Fruit fly (Drosophila melanogaster): ENCODE data around the gene Spag1.

Gene Spag1

DNA sequence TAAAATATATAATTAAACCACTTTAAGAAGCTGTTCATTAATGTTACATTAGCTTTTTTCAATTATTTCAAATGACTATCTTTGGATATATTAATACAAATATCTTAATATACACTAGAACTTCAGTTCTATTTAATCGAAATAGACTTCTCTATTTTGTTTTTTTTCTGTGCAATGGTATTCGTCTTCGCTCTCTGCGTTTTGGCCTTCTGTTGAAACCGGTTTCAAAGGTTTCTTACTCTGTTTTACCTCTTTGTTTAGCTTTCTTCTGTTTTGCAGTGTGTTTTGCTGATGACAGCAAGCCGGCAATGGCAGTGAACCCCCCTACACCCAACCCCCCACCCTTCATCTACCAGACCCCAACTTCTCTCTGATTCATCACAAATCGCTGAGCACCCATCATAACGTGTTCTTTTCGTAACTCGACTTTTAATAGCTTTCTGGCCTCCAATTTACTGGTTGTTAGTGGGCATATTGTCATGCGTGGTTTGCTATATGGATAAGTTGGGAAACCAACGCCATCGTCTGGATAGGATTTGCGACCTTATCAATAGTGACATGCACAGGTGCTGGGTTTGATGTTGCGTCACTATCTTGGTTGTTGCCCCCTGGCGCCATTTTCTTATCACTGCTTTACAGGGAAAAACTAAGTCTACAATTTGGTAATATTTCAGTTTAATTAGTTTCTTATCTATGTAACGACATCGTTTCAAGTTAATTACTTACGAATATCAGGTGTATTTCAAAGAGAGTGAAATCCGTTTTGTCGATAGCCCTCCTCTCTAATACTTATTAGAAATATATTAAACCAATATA, 21.4 kb downstream of the Spag1 start (continued):
- no peak for TF ChIP-seq sna (GFP tag; IDR thresholded peaks at IDR 0.05; ENCODE audit: partially characterized antibody)
- TF ChIP-seq CG6254 (GFP tag; optimal IDR thresholded peaks at IDR 0.05): no peak
- no peak for TF ChIP-seq wor (GFP tag; IDR thresholded peaks at IDR 0.05)
- no peak for TF ChIP-seq mam (GFP tag; optimal IDR thresholded peaks at IDR 0.05)
- TF ChIP-seq CG2712 (tag; optimal IDR thresholded peaks at IDR 0.05): peak; percentile 34
- no peak for TF ChIP-seq CG15601 (tag; optimal IDR thresholded peaks at IDR 0.05)
- peak; percentile 41 for TF ChIP-seq CG34376 (GFP tag; optimal IDR thresholded peaks at IDR 0.05)
- no peak for TF ChIP-seq sr (GFP tag; IDR thresholded peaks at IDR 0.05)
- no peak for TF ChIP-seq Lpt (GFP tag; optimal IDR thresholded peaks at IDR 0.05)
- TF ChIP-seq Opbp (GFP tag; IDR thresholded peaks at IDR 0.05; ENCODE audit: partially characterized antibody): no peak
- TF ChIP-seq CG6791 (GFP tag; IDR thresholded peaks at IDR 0.05; ENCODE audit: partially characterized antibody): no peak
- TF ChIP-seq sens-2 (GFP tag; IDR thresholded peaks at IDR 0.05): no peak
- TF ChIP-seq trem (tag; optimal IDR thresholded peaks at IDR 0.05): peak; percentile 2
- TF ChIP-seq CG14710 (tag; optimal IDR thresholded peaks at IDR 0.05): no peak
- no peak for TF ChIP-seq vvl (GFP tag; IDR thresholded peaks at IDR 0.05)
- no peak for TF ChIP-seq vnd (GFP tag; IDR thresholded peaks at IDR 0.05; ENCODE audit: partially characterized antibody)
- TF ChIP-seq lbe (GFP tag; optimal IDR thresholded peaks at IDR 0.05): no peak
- peak in 1 of 2 experiments; percentile 86 for TF ChIP-seq Pdp1 (GFP tag; optimal IDR thresholded peaks at IDR 0.05)
- TF ChIP-seq CG8944 (GFP tag; optimal IDR thresholded peaks at IDR 0.05): no peak
- no peak for TF ChIP-seq Neu2 (GFP tag; optimal IDR thresholded peaks at IDR 0.05; ENCODE audit: borderline replicate concordance)
- no peak for TF ChIP-seq ara (GFP tag; IDR thresholded peaks at IDR 0.05)
- no peak for TF ChIP-seq CG11398 (GFP tag; optimal IDR thresholded peaks at IDR 0.05)
- TF ChIP-seq eve (GFP tag; optimal IDR thresholded peaks at IDR 0.05): no peak
- no peak for TF ChIP-seq Deaf1 (tag; optimal IDR thresholded peaks at IDR 0.05)
- no peak for TF ChIP-seq CG15696 (tag; optimal IDR thresholded peaks at IDR 0.05)
- TF ChIP-seq lilli (GFP tag; optimal IDR thresholded peaks at IDR 0.05): no peak
- no peak for TF ChIP-seq cwo (GFP tag; optimal IDR thresholded peaks at IDR 0.05)
- TF ChIP-seq zfh1 (GFP tag; IDR thresholded peaks at IDR 0.05): no peak
- 0 out of 2 replicates have a peak, but pooled peaks have one; percentile 18 for TF ChIP-seq Awh (GFP tag; IDR thresholded peaks at IDR 0.05)
- no peak for TF ChIP-seq p53 (GFP tag; optimal IDR thresholded peaks at IDR 0.05)
- no peak for TF ChIP-seq Chrac-16 (GFP tag; optimal IDR thresholded peaks at IDR 0.05)
- TF ChIP-seq CG2199 (GFP tag; IDR thresholded peaks at IDR 0.05): no peak
- 0 out of 2 replicates have a peak, but pooled peaks have one; percentile 16 for TF ChIP-seq CG9932 (GFP tag; IDR thresholded peaks at IDR 0.05)
- no peak for TF ChIP-seq CG10654 (GFP tag; optimal IDR thresholded peaks at IDR 0.05)
- TF ChIP-seq Rx (GFP tag; IDR thresholded peaks at IDR 0.05): no peak
- TF ChIP-seq Xbp1 (GFP tag; optimal IDR thresholded peaks at IDR 0.05): peak; percentile 16
- no peak for TF ChIP-seq ftz-f1 (GFP tag; optimal IDR thresholded peaks at IDR 0.05)
- no peak for TF ChIP-seq CG14441 (GFP tag; IDR thresholded peaks at IDR 0.05)
- TF ChIP-seq CG12236 (GFP tag; optimal IDR thresholded peaks at IDR 0.05): no peak
- TF ChIP-seq Hmx (GFP tag; optimal IDR thresholded peaks at IDR 0.05): no peak
- TF ChIP-seq CG30403 (GFP tag; optimal IDR thresholded peaks at IDR 0.05): peak; percentile 24
- TF ChIP-seq CG10321 (GFP tag; IDR thresholded peaks at IDR 0.05): no peak
- TF ChIP-seq org-1 (GFP tag; optimal IDR thresholded peaks at IDR 0.05): no peak
- TF ChIP-seq HLH3B (GFP tag; IDR thresholded peaks at IDR 0.05): no peak
- no peak for TF ChIP-seq cato (GFP tag; optimal IDR thresholded peaks at IDR 0.05; ENCODE audit: borderline replicate concordance)
- TF ChIP-seq amos (GFP tag; IDR thresholded peaks at IDR 0.05; ENCODE audit: partially characterized antibody): no peak
- TF ChIP-seq esg (GFP tag; conservative IDR thresholded peaks at IDR 0.05): no peak
- TF ChIP-seq ro (GFP tag; IDR thresholded peaks at IDR 0.05): no peak
- TF ChIP-seq croc (GFP tag; conservative IDR thresholded peaks at IDR 0.05): no peak
- TF ChIP-seq hbn (GFP tag; IDR thresholded peaks at IDR 0.05; ENCODE audit: partially characterized antibody): no peak
